Worm (Caenorhabditis elegans) whole organism, late embryonic: ENCODE results near the gene Y97E10AR.8.

Experiments used
- C08G9.2 ChIP-seq: sonication (generic microtip); optimal IDR thresholded peaks from 2 replicates; lab custom pipeline; 2016; ENCODE audit warnings: mild to moderate bottlenecking, missing genetic modification characterization, moderate library complexity, missing compliant biosample characterization
- F13H6.1 ChIP-seq: sonication (generic microtip); optimal IDR thresholded peaks from 2 replicates; lab custom pipeline; 2016; ENCODE audit warnings: missing genetic modification characterization, missing compliant biosample characterization
- ahr-1 ChIP-seq: sonication (generic microtip); optimal IDR thresholded peaks from 2 replicates; lab custom pipeline; 2016; ENCODE audit warnings: missing genetic modification characterization, missing compliant biosample characterization
- ama-1 ChIP-seq: fragments of 150-350 bp; optimal IDR thresholded peaks from 2 replicates; lab custom pipeline; 2014
- ceh-14 ChIP-seq: sonication (generic microtip); optimal IDR thresholded peaks from 2 replicates; lab custom pipeline; 2016; ENCODE audit warnings: missing genotype, missing genetic modification characterization, missing compliant biosample characterization
- ceh-19 ChIP-seq: fragments of 200-800 bp; sonication (Bioruptor generic); optimal IDR thresholded peaks from 2 replicates; lab custom pipeline; 2018; ENCODE audit warnings: mild to moderate bottlenecking, missing genetic modification characterization, missing compliant biosample characterization
- ceh-2 ChIP-seq: sonication (generic microtip); optimal IDR thresholded peaks from 2 replicates; lab custom pipeline; 2016; ENCODE audit warnings: missing genotype, missing genetic modification characterization, missing compliant biosample characterization
- ceh-24 ChIP-seq: sonication (generic microtip); optimal IDR thresholded peaks from 2 replicates; lab custom pipeline; 2016; ENCODE audit warnings: mild to moderate bottlenecking, missing genetic modification characterization, missing compliant biosample characterization
- ceh-30 ChIP-seq: fragments of 150-350 bp; optimal IDR thresholded peaks from 2 replicates; lab custom pipeline; 2014; ENCODE audit warnings: missing biosample characterization, missing genetic modification characterization
- ceh-31 ChIP-seq: sonication (generic microtip); optimal IDR thresholded peaks from 2 replicates; lab custom pipeline; 2016; ENCODE audit warnings: missing genetic modification characterization, missing compliant biosample characterization
- ceh-34 ChIP-seq: sonication (generic microtip); optimal IDR thresholded peaks from 2 replicates; lab custom pipeline; 2016; ENCODE audit warnings: mild to moderate bottlenecking, missing genetic modification characterization, missing compliant biosample characterization
- ceh-48 ChIP-seq: sonication (generic microtip); optimal IDR thresholded peaks from 2 replicates; lab custom pipeline; 2016; ENCODE audit warnings: missing genetic modification characterization, inconsistent platforms, missing compliant biosample characterization
- ceh-9 ChIP-seq: sonication (generic microtip); optimal IDR thresholded peaks from 2 replicates; lab custom pipeline; 2016; ENCODE audit warnings: mild to moderate bottlenecking, missing genetic modification characterization, inconsistent platforms, missing compliant biosample characterization
- che-1 ChIP-seq: sonication (generic microtip); optimal IDR thresholded peaks from 2 replicates; lab custom pipeline; 2016; ENCODE audit warnings: mild to moderate bottlenecking, missing genetic modification characterization, missing compliant biosample characterization
- dmd-4 ChIP-seq: sonication (generic microtip); optimal IDR thresholded peaks from 2 replicates; lab custom pipeline; 2016; ENCODE audit warnings: borderline replicate concordance, missing genetic modification characterization, missing compliant biosample characterization
- elt-2 ChIP-seq: sonication (generic microtip); optimal IDR thresholded peaks from 2 replicates; lab custom pipeline; 2016; ENCODE audit warnings: missing genetic modification reagents, missing genetic modification characterization, missing compliant biosample characterization
- elt-4 ChIP-seq: sonication (generic microtip); optimal IDR thresholded peaks from 2 replicates; lab custom pipeline; 2016; ENCODE audit warnings: missing genetic modification characterization, missing compliant biosample characterization
- ets-4 ChIP-seq: sonication (generic microtip); optimal IDR thresholded peaks from 2 replicates; lab custom pipeline; 2016; ENCODE audit warnings: missing genetic modification characterization, missing compliant biosample characterization
- fax-1 ChIP-seq: sonication (generic microtip); optimal IDR thresholded peaks from 2 replicates; lab custom pipeline; 2016; ENCODE audit warnings: missing genotype, missing genetic modification characterization, missing compliant biosample characterization
- fkh-10 ChIP-seq: fragments of 150-350 bp; optimal IDR thresholded peaks from 2 replicates; lab custom pipeline; 2014; ENCODE audit warnings: missing biosample characterization, missing genetic modification reagents, missing genetic modification characterization
- gmeb-2 ChIP-seq: sonication (generic microtip); optimal IDR thresholded peaks from 2 replicates; lab custom pipeline; 2016; ENCODE audit warnings: missing genetic modification characterization, inconsistent platforms, missing compliant biosample characterization
- hlh-13 ChIP-seq: fragments of 200-800 bp; sonication (Bioruptor generic); optimal IDR thresholded peaks from 2 replicates; lab custom pipeline; 2018; ENCODE audit warnings: mild to moderate bottlenecking, missing genetic modification characterization, missing compliant biosample characterization
- hlh-30 ChIP-seq: sonication (generic microtip); optimal IDR thresholded peaks from 2 replicates; lab custom pipeline; 2017; ENCODE audit warnings: antibody characterized with exemption, missing genetic modification characterization, missing compliant biosample characterization; ENCODE audit not compliant: insufficient read depth
- lim-6 ChIP-seq: sonication (generic microtip); optimal IDR thresholded peaks from 2 replicates; lab custom pipeline; 2016; ENCODE audit warnings: missing genetic modification characterization, missing compliant biosample characterization
- lin-11 ChIP-seq: fragments of 200-800 bp; sonication (Bioruptor generic); optimal IDR thresholded peaks from 2 replicates; lab custom pipeline; 2018; ENCODE audit warnings: mild to moderate bottlenecking, missing genetic modification characterization, missing compliant biosample characterization
- mec-3 ChIP-seq: sonication (generic microtip); optimal IDR thresholded peaks from 2 replicates; lab custom pipeline; 2016; ENCODE audit warnings: borderline replicate concordance, missing genetic modification characterization, missing compliant biosample characterization
- npax-4 ChIP-seq: sonication (generic microtip); optimal IDR thresholded peaks from 2 replicates; lab custom pipeline; 2016; ENCODE audit warnings: missing genetic modification characterization, missing compliant biosample characterization
- odd-2 ChIP-seq: sonication (generic microtip); optimal IDR thresholded peaks from 2 replicates; lab custom pipeline; 2017; ENCODE audit warnings: antibody characterized with exemption, mild to moderate bottlenecking, missing genetic modification characterization, missing compliant biosample characterization
- pag-3 ChIP-seq: sonication (generic microtip); optimal IDR thresholded peaks from 2 replicates; lab custom pipeline; 2016; ENCODE audit warnings: missing compliant biosample characterization, missing genetic modification characterization, borderline replicate concordance
- pat-9 ChIP-seq: fragments of 200-800 bp; sonication (Bioruptor generic); optimal IDR thresholded peaks from 2 replicates; lab custom pipeline; 2018; ENCODE audit warnings: mild to moderate bottlenecking, missing genetic modification characterization, moderate library complexity, missing compliant biosample characterization
- pax-1 ChIP-seq: fragments of 150-350 bp; optimal IDR thresholded peaks from 2 replicates; lab custom pipeline; 2014; ENCODE audit warnings: missing biosample characterization, missing genetic modification characterization
- rnt-1 ChIP-seq: sonication (generic microtip); optimal IDR thresholded peaks from 2 replicates; lab custom pipeline; 2016; ENCODE audit warnings: missing genetic modification characterization, missing compliant biosample characterization
- syd-9 ChIP-seq: sonication (generic microtip); optimal IDR thresholded peaks from 2 replicates; lab custom pipeline; 2016; ENCODE audit warnings: mild to moderate bottlenecking, missing genetic modification characterization, moderate library complexity, missing compliant biosample characterization
- tbx-2 ChIP-seq: sonication (generic microtip); optimal IDR thresholded peaks from 2 replicates; lab custom pipeline; 2016; ENCODE audit warnings: missing genetic modification characterization, missing compliant biosample characterization
- unc-42 ChIP-seq: sonication (generic microtip); optimal IDR thresholded peaks from 2 replicates; lab custom pipeline; 2016; ENCODE audit warnings: missing genotype, missing genetic modification characterization, missing compliant biosample characterization
- unc-55 ChIP-seq: sonication (generic microtip); optimal IDR thresholded peaks from 2 replicates; lab custom pipeline; 2017; ENCODE audit warnings: missing biosample characterization, missing genetic modification reagents, missing genetic modification characterization
- unc-86 ChIP-seq: sonication (generic microtip); optimal IDR thresholded peaks from 2 replicates; lab custom pipeline; 2016; ENCODE audit warnings: missing genetic modification characterization, missing compliant biosample characterization
- zip-5 ChIP-seq: sonication (generic microtip); optimal IDR thresholded peaks from 2 replicates; lab custom pipeline; 2016; ENCODE audit warnings: missing genetic modification characterization, missing compliant biosample characterization
- ztf-16 ChIP-seq: sonication (generic microtip); optimal IDR thresholded peaks from 2 replicates; lab custom pipeline; 2017; ENCODE audit warnings: missing genetic modification characterization, missing compliant biosample characterization

Y97E10AR.8 gene

ce11 chrV:7980370-7980987 is 24.6 kb upstream of the Y97E10AR.8 start:
- peak; percentile 62 for TF ChIP-seq unc-42 (tag; lab: Kevin White, UChicago)
- no peak for TF ChIP-seq pat-9 (tag; lab: Kevin White, UChicago)
- no peak for TF ChIP-seq ceh-19 (GFP tag; lab: Kevin White, UChicago)

ce11 chrV:7980993-7981595 is 24.0 kb upstream of the Y97E10AR.8 start, which contains the start of gene F26D11.1:
TSS of gene F26D11.1 (plus strand) at chrV:7981545.
- no peak for TF ChIP-seq fkh-10
- no peak for TF ChIP-seq lin-11 (tag; lab: Kevin White, UChicago)
- TF ChIP-seq pag-3 (tag; lab: Kevin White, UChicago), result no peak
- no peak for TF ChIP-seq ets-4 (tag; lab: Kevin White, UChicago)
- no peak for TF ChIP-seq mec-3 (tag; lab: Kevin White, UChicago)
- no peak for TF ChIP-seq fax-1
- no peak for TF ChIP-seq ceh-19 (GFP tag; lab: Kevin White, UChicago)
- no peak for TF ChIP-seq che-1 (tag; lab: Kevin White, UChicago)
- TF ChIP-seq ceh-31 (tag; lab: Kevin White, UChicago), result no peak
- no peak for TF ChIP-seq unc-86 (tag; lab: Kevin White, UChicago)
- no peak for TF ChIP-seq ahr-1 (tag; lab: Kevin White, UChicago)
- no peak for TF ChIP-seq npax-4
- TF ChIP-seq ceh-9 (tag; lab: Kevin White, UChicago), result no peak
- TF ChIP-seq lim-6 (tag; lab: Kevin White, UChicago), result no peak
- TF ChIP-seq pax-1 (tag; lab: Kevin White, UChicago), result no peak

ce11 chrV:7983381-7984052 is 21.6 kb upstream of the Y97E10AR.8 start, which contains the start of the genes natb-1 and abhd-12:
TSS of gene natb-1 (minus strand) at chrV:7983431.
TSS of gene abhd-12 (plus strand) at chrV:7983879.
- TF ChIP-seq hlh-30 (tag; lab: Kevin White, UChicago) (peak; percentile 16), unc-42 (tag; lab: Kevin White, UChicago) (peak; percentile 77), zip-5 (tag; lab: Kevin White, UChicago) (no peak), ceh-14 (tag; lab: Kevin White, UChicago) (peak; percentile 70), ceh-30 (tag; lab: Kevin White, UChicago) (peak; percentile 27)
- TF ChIP-seq, all 69 proteins: peak for 4

- TF ChIP-seq ceh-34, result no peak
- no peak for TF ChIP-seq ceh-48 (tag; lab: Kevin White, UChicago)
- TF ChIP-seq rnt-1 (tag; lab: Kevin White, UChicago), result no peak
- TF ChIP-seq gmeb-2, result no peak
- TF ChIP-seq F13H6.1 (tag; lab: Kevin White, UChicago), result no peak
- TF ChIP-seq dmd-4 (tag; lab: Kevin White, UChicago), result no peak
- TF ChIP-seq ceh-30 (tag; lab: Kevin White, UChicago), result no peak
- TF ChIP-seq, all 69 proteins: peak for 0
Observed at ce11 chrV:7985860-7986259, 19.2 kb upstream of the Y97E10AR.8 start, which contains the start of gene Y97E10AL.1. TSS of gene Y97E10AL.1 (plus strand) at chrV:7986160.

- TF ChIP-seq syd-9 (no peak), elt-2 (tag; lab: Kevin White, UChicago) (no peak), mec-3 (tag; lab: Kevin White, UChicago) (no peak), ztf-16 (tag; lab: Kevin White, UChicago) (no peak), elt-4 (tag; lab: Kevin White, UChicago) (no peak), hlh-13 (GFP tag; lab: Kevin White, UChicago) (no peak), ama-1 (no peak), ceh-24 (tag; lab: Kevin White, UChicago) (no peak), unc-55 (no peak), pat-9 (tag; lab: Kevin White, UChicago) (no peak), hlh-30 (tag; lab: Kevin White, UChicago) (no peak), ceh-2 (tag; lab: Kevin White, UChicago) (no peak), zip-5 (tag; lab: Kevin White, UChicago) (no peak), tbx-2 (tag; lab: Kevin White, UChicago) (no peak), C08G9.2 (no peak), npax-4 (no peak), odd-2 (tag; lab: Kevin White, UChicago) (no peak)
Observed at ce11 chrV:7994570-7994969, 10.5 kb upstream of the Y97E10AR.8 start, which contains the start of gene ceh-76. TSS of gene ceh-76 (minus strand) at chrV:7994670.
